Fruit fly (Drosophila melanogaster) whole organism, embryonic: ENCODE data around the gene Eato.
A peak's percentile ranks its signal among the peaks of the same experiment; 100 is the strongest.

Experiments
- ATbp ChIP-seq: fragments of 200-800 bp; sonication (Bioruptor generic); optimal IDR thresholded peaks from 2 replicates; lab custom pipeline; 2017; ENCODE audit warnings: missing biosample characterization, mild to moderate bottlenecking, missing genetic modification characterization, missing genetic modification reagents
- Blimp-1 ChIP-seq: fragments of 200-800 bp; sonication (Bioruptor generic); optimal IDR thresholded peaks from 3 replicates; lab custom pipeline; 2018; ENCODE audit warnings: missing biosample characterization, missing genetic modification characterization, mild to moderate bottlenecking, moderate library complexity, missing genetic modification reagents
- CG10147 ChIP-seq: fragments of 200-800 bp; sonication (Bioruptor generic); optimal IDR thresholded peaks from 2 replicates; lab custom pipeline; 2019; ENCODE audit warnings: missing biosample characterization, mild to moderate bottlenecking, missing genetic modification characterization, moderate library complexity
- CG10274 ChIP-seq: fragments of 200-800 bp; sonication (Bioruptor generic); optimal IDR thresholded peaks from 3 replicates; lab custom pipeline; 2017; ENCODE audit warnings: missing biosample characterization, mild to moderate bottlenecking, missing genetic modification characterization
- CG10321 ChIP-seq: fragments of 200-800 bp; sonication (Bioruptor generic); IDR thresholded peaks from 2 replicates; pipeline ENCODE4 v1.3.6; 2022; ENCODE audit warnings: missing biosample characterization, missing genetic modification characterization
- CG10462 ChIP-seq: fragments of 200-800 bp; sonication (Bioruptor generic); optimal IDR thresholded peaks from 2 replicates; lab custom pipeline; 2016; ENCODE audit warnings: missing biosample characterization, missing genetic modification characterization
- CG12744 ChIP-seq: fragments of 200-800 bp; sonication (Bioruptor generic); optimal IDR thresholded peaks from 2 replicates; lab custom pipeline; 2016; ENCODE audit warnings: missing biosample characterization, missing genetic modification characterization
- CG12769 ChIP-seq: fragments of 200-800 bp; sonication (Bioruptor generic); optimal IDR thresholded peaks from 2 replicates; lab custom pipeline; 2019; ENCODE audit warnings: missing biosample characterization, mild to moderate bottlenecking, missing genetic modification characterization, moderate library complexity
- CG13296 ChIP-seq: fragments of 200-800 bp; sonication (Bioruptor generic); optimal IDR thresholded peaks from 3 replicates; lab custom pipeline; 2018; ENCODE audit warnings: missing biosample characterization, mild to moderate bottlenecking, missing genetic modification characterization
- CG14050 ChIP-seq: fragments of 200-800 bp; sonication (Bioruptor generic); IDR thresholded peaks from 3 replicates; pipeline ENCODE4 v1.3.6; 2022; ENCODE audit warnings: missing biosample characterization, missing genetic modification characterization
- CG15269 ChIP-seq: fragments of 200-800 bp; sonication (Bioruptor generic); optimal IDR thresholded peaks from 2 replicates; lab custom pipeline; 2018; ENCODE audit warnings: missing biosample characterization, mild to moderate bottlenecking, missing genetic modification characterization, moderate library complexity
- CG1792 ChIP-seq: fragments of 200-800 bp; sonication (Bioruptor generic); optimal IDR thresholded peaks from 2 replicates; lab custom pipeline; 2016; ENCODE audit warnings: missing biosample characterization, missing genetic modification characterization
- CG2116 ChIP-seq: fragments of 200-800 bp; sonication (Bioruptor generic); optimal IDR thresholded peaks from 3 replicates; lab custom pipeline; 2018; ENCODE audit warnings: missing biosample characterization, mild to moderate bottlenecking, missing genetic modification characterization
- CG2202 ChIP-seq: fragments of 200-800 bp; sonication (Bioruptor generic); optimal IDR thresholded peaks from 2 replicates; lab custom pipeline; 2018; ENCODE audit warnings: missing biosample characterization, mild to moderate bottlenecking, missing genetic modification characterization
- CG30403 ChIP-seq: fragments of 200-800 bp; sonication (Bioruptor generic); optimal IDR thresholded peaks from 3 replicates; lab custom pipeline; 2016; ENCODE audit warnings: missing biosample characterization, missing genetic modification characterization
- CG30431 ChIP-seq: fragments of 200-800 bp; sonication (Bioruptor generic); optimal IDR thresholded peaks from 2 replicates; lab custom pipeline; 2017; ENCODE audit warnings: missing biosample characterization, missing genetic modification characterization
- CG3065 ChIP-seq: fragments of 200-800 bp; sonication (Bioruptor generic); optimal IDR thresholded peaks from 2 replicates; lab custom pipeline; 2016; ENCODE audit warnings: missing biosample characterization, missing genetic modification characterization
- CG31388 ChIP-seq: fragments of 200-800 bp; sonication (Bioruptor generic); optimal IDR thresholded peaks from 2 replicates; lab custom pipeline; 2016; ENCODE audit warnings: missing biosample characterization, missing genetic modification characterization
- CG3995 ChIP-seq: fragments of 200-800 bp; sonication (Bioruptor generic); optimal IDR thresholded peaks from 3 replicates; lab custom pipeline; 2016; ENCODE audit warnings: missing biosample characterization, missing genetic modification characterization
- CG4854 ChIP-seq: fragments of 200-800 bp; sonication (Bioruptor generic); optimal IDR thresholded peaks from 2 replicates; lab custom pipeline; 2016; ENCODE audit warnings: missing biosample characterization, missing genetic modification characterization, inconsistent platforms
- CG7372 ChIP-seq: fragments of 200-800 bp; sonication (Bioruptor generic); IDR thresholded peaks from 2 replicates; pipeline ENCODE4 v1.3.6; 2022; ENCODE audit warnings: missing biosample characterization, missing genetic modification characterization
- CG7928 ChIP-seq: fragments of 200-800 bp; sonication (Bioruptor generic); optimal IDR thresholded peaks from 2 replicates; lab custom pipeline; 2017; ENCODE audit warnings: missing biosample characterization, mild to moderate bottlenecking, missing genetic modification characterization
- Doc3 ChIP-seq: fragments of 200-800 bp; sonication (Bioruptor generic); IDR thresholded peaks from 3 replicates; pipeline ENCODE4 v1.3.6; 2022; ENCODE audit warnings: missing biosample characterization, missing genetic modification characterization; ENCODE audit not compliant: partially characterized antibody
- ERR ChIP-seq: fragments of 200-800 bp; sonication (Bioruptor generic); optimal IDR thresholded peaks from 2 replicates; lab custom pipeline; 2016; ENCODE audit warnings: missing biosample characterization, missing genetic modification characterization
- GATAe ChIP-seq: fragments of 200-800 bp; sonication (Bioruptor generic); conservative IDR thresholded peaks from 2 replicates; pipeline ENCODE4 v1.3.6; 2022; ENCODE audit warnings: missing biosample characterization, missing genetic modification characterization
- Gsc ChIP-seq: fragments of 200-800 bp; sonication (Bioruptor generic); IDR thresholded peaks from 2 replicates; pipeline ENCODE4 v1.3.6; 2022; ENCODE audit warnings: missing biosample characterization, missing genetic modification characterization
- Lim3 ChIP-seq: fragments of 200-800 bp; sonication (Bioruptor generic); IDR thresholded peaks from 2 replicates; pipeline ENCODE4 v1.3.6; 2022; ENCODE audit warnings: missing biosample characterization, missing genetic modification characterization
- MBD-R2 ChIP-seq: fragments of 200-800 bp; sonication (Bioruptor generic); IDR thresholded peaks from 2 replicates; pipeline ENCODE4 v1.3.6; 2022; ENCODE audit warnings: missing biosample characterization, missing genetic modification characterization
- Med ChIP-seq: fragments of 200-800 bp; sonication (Bioruptor generic); peaks from one replicate; lab custom pipeline; 2016; ENCODE audit warnings: missing biosample characterization, missing genetic modification characterization, mild to moderate bottlenecking, inconsistent platforms, moderate library complexity
- Nf-YA ChIP-seq: fragments of 200-800 bp; sonication (Bioruptor generic); IDR thresholded peaks from 2 replicates; pipeline ENCODE4 v1.3.6; 2022; ENCODE audit warnings: missing biosample characterization, missing genetic modification characterization
- Side ChIP-seq: fragments of 200-800 bp; sonication (Bioruptor generic); optimal IDR thresholded peaks from 2 replicates; lab custom pipeline; 2016; ENCODE audit warnings: missing biosample characterization, missing genetic modification characterization
- Trl ChIP-seq, 3 experiments: fragments of >200 bp in 2 of 3; fragments of 200-800 bp in 1 of 3; sonication (Bioruptor generic) in 1 of 3; optimal IDR thresholded peaks; 2 replicates in 1 of 3; 3 replicates in 2 of 3; lab custom pipeline; 2016 to 2017; ENCODE audit warnings: missing biosample characterization in 1 of 3, missing genetic modification characterization in 1 of 3
- Xbp1 ChIP-seq: fragments of 200-800 bp; sonication (Bioruptor generic); optimal IDR thresholded peaks from 3 replicates; lab custom pipeline; 2016; ENCODE audit warnings: missing biosample characterization, mild to moderate bottlenecking, missing genetic modification characterization
- Xrp1 ChIP-seq: fragments of 200-800 bp; sonication (Bioruptor generic); IDR thresholded peaks from 2 replicates; pipeline ENCODE4 v1.3.6; 2022; ENCODE audit warnings: missing biosample characterization, missing genetic modification characterization
- abd-A ChIP-seq: fragments of 200-800 bp; sonication (Bioruptor generic); optimal IDR thresholded peaks from 3 replicates; lab custom pipeline; 2019; ENCODE audit warnings: missing biosample characterization, mild to moderate bottlenecking, missing genetic modification characterization, moderate library complexity
- amos ChIP-seq: fragments of 200-800 bp; sonication (Bioruptor generic); IDR thresholded peaks from 2 replicates; pipeline ENCODE4 v1.3.6; 2022; ENCODE audit warnings: missing biosample characterization, missing genetic modification characterization; ENCODE audit not compliant: partially characterized antibody
- bsh ChIP-seq, 2 experiments: fragments of 200-800 bp; sonication (Bioruptor generic); optimal IDR thresholded peaks; 2 replicates each; lab custom pipeline; 2017 to 2018; ENCODE audit warnings: mild to moderate bottlenecking in 2 of 2, missing biosample characterization in 2 of 2, missing genetic modification characterization in 2 of 2, moderate library complexity in 1 of 2
- danr ChIP-seq: fragments of 200-800 bp; sonication (Bioruptor generic); IDR thresholded peaks from 2 replicates; pipeline ENCODE4 v1.3.6; 2022; ENCODE audit warnings: missing biosample characterization, missing genetic modification characterization
- fu2 ChIP-seq: fragments of 200-800 bp; sonication (Bioruptor generic); optimal IDR thresholded peaks from 2 replicates; lab custom pipeline; 2016; ENCODE audit warnings: missing biosample characterization, missing genetic modification characterization
- gem ChIP-seq: fragments of 200-800 bp; sonication (Bioruptor generic); optimal IDR thresholded peaks from 2 replicates; lab custom pipeline; 2019; ENCODE audit warnings: missing biosample characterization, mild to moderate bottlenecking, missing genetic modification characterization, moderate library complexity
- nmo ChIP-seq: fragments of 200-800 bp; sonication (Bioruptor generic); optimal IDR thresholded peaks from 2 replicates; lab custom pipeline; 2018; ENCODE audit warnings: missing biosample characterization, mild to moderate bottlenecking, missing genetic modification characterization, moderate library complexity
- peb ChIP-seq: fragments of 200-800 bp; sonication (Bioruptor generic); IDR thresholded peaks from 2 replicates; pipeline ENCODE4 v1.3.6; 2022; ENCODE audit warnings: missing biosample characterization, missing genetic modification characterization
- pfk ChIP-seq: fragments of 200-800 bp; sonication (Bioruptor generic); optimal IDR thresholded peaks from 2 replicates; lab custom pipeline; 2018; ENCODE audit warnings: missing biosample characterization, mild to moderate bottlenecking, missing genetic modification characterization, moderate library complexity
- pita ChIP-seq: fragments of 200-800 bp; sonication (Bioruptor generic); optimal IDR thresholded peaks from 2 replicates; lab custom pipeline; 2017; ENCODE audit warnings: missing biosample characterization, mild to moderate bottlenecking, missing genetic modification characterization
- schlank ChIP-seq: fragments of 200-800 bp; sonication (Bioruptor generic); optimal IDR thresholded peaks from 2 replicates; lab custom pipeline; 2018; ENCODE audit warnings: missing biosample characterization, mild to moderate bottlenecking, missing genetic modification characterization
- sens-2 ChIP-seq: fragments of 200-800 bp; sonication (Bioruptor generic); IDR thresholded peaks from 2 replicates; pipeline ENCODE4 v1.3.6; 2022; ENCODE audit warnings: missing biosample characterization, missing genetic modification characterization
- seq ChIP-seq: fragments of 200-800 bp; sonication (Bioruptor generic); IDR thresholded peaks from 2 replicates; pipeline ENCODE4 v1.3.6; 2022; ENCODE audit warnings: missing biosample characterization, missing genetic modification characterization
- sisA ChIP-seq: fragments of 200-800 bp; sonication (Bioruptor generic); IDR thresholded peaks from 2 replicates; pipeline ENCODE4 v1.3.6; 2022; ENCODE audit warnings: missing biosample characterization, missing genetic modification characterization
- tap ChIP-seq: fragments of 200-800 bp; optimal IDR thresholded peaks from 3 replicates; lab custom pipeline; 2019; ENCODE audit warnings: missing biosample characterization, mild to moderate bottlenecking, missing genetic modification characterization, moderate library complexity
- tgo ChIP-seq: fragments of 200-800 bp; sonication (Bioruptor generic); IDR thresholded peaks from 3 replicates; pipeline ENCODE4 v1.3.6; 2022; ENCODE audit warnings: missing biosample characterization, missing genetic modification characterization
- toy ChIP-seq: fragments of 200-800 bp; sonication (Bioruptor generic); IDR thresholded peaks from 2 replicates; pipeline ENCODE4 v1.3.6; 2022; ENCODE audit warnings: missing biosample characterization, missing genetic modification characterization
- unpg ChIP-seq: fragments of 200-800 bp; sonication (Bioruptor generic); optimal IDR thresholded peaks from 3 replicates; lab custom pipeline; 2018; ENCODE audit warnings: missing biosample characterization, mild to moderate bottlenecking, missing genetic modification characterization, moderate library complexity

Gene Eato

dm6 chr2L:13770884-13771283, 13.0 kb upstream of the Eato start (continued):
- no peak for TF ChIP-seq CG2202 (tag; lab: Kevin White, UChicago)
- no peak for TF ChIP-seq Nf-YA (GFP tag; lab: Robert Waterston, UW)
- no peak for TF ChIP-seq CG3065 (GFP tag; lab: Kevin White, UChicago)
- no peak for TF ChIP-seq Xrp1 (GFP tag; lab: Robert Waterston, UW)
- no peak for TF ChIP-seq CG14050 (GFP tag; lab: Robert Waterston, UW)
- TF ChIP-seq Side (GFP tag; lab: Kevin White, UChicago) = no peak
- TF ChIP-seq Blimp-1 (GFP tag; lab: Kevin White, UChicago) = no peak
- no peak for TF ChIP-seq gem
- no peak for TF ChIP-seq ERR (GFP tag; lab: Kevin White, UChicago)
- TF ChIP-seq sisA (GFP tag; lab: Robert Waterston, UW) = no peak
- no peak for TF ChIP-seq danr (GFP tag; lab: Robert Waterston, UW)
- no peak for TF ChIP-seq Lim3 (GFP tag; lab: Robert Waterston, UW)
- TF ChIP-seq CG12744 (GFP tag; lab: Kevin White, UChicago) = no peak
- peak; percentile 88 for TF ChIP-seq MBD-R2 (GFP tag; lab: Robert Waterston, UW)
- TF ChIP-seq seq (GFP tag; lab: Robert Waterston, UW) = no peak
- TF ChIP-seq GATAe (GFP tag; lab: Robert Waterston, UW) = no peak
- TF ChIP-seq CG10321 (GFP tag; lab: Robert Waterston, UW) = no peak
- TF ChIP-seq abd-A (tag; lab: Kevin White, UChicago) = no peak
- TF ChIP-seq CG2116 (GFP tag; lab: Kevin White, UChicago) = peak; percentile 76
- no peak for TF ChIP-seq Med (GFP tag; lab: Kevin White, UChicago)
- no peak for TF ChIP-seq peb (GFP tag; lab: Robert Waterston, UW)
- TF ChIP-seq CG12769 = no peak
- TF ChIP-seq pfk = no peak
- TF ChIP-seq tap (tag; lab: Kevin White, UChicago) = no peak
- no peak for TF ChIP-seq CG30403 (GFP tag; lab: Kevin White, UChicago)
- TF ChIP-seq Gsc = no peak
- TF ChIP-seq tgo (GFP tag; lab: Robert Waterston, UW) = no peak
- peak; percentile 60 for TF ChIP-seq Doc3
- TF ChIP-seq CG10147 (GFP tag; lab: Kevin White, UChicago) = no peak
- TF ChIP-seq CG13296 (GFP tag; lab: Kevin White, UChicago) = no peak
- TF ChIP-seq Trl (optimal IDR thresholded peaks at IDR 0.05; lab: Kevin White, UChicago) = no peak
- no peak for TF ChIP-seq Trl (GFP tag; optimal IDR thresholded peaks at IDR 0.05; lab: Kevin White, UChicago)
- TF ChIP-seq schlank (tag; lab: Kevin White, UChicago) = no peak
- TF ChIP-seq fu2 (GFP tag; lab: Kevin White, UChicago) = no peak
- no peak for TF ChIP-seq ATbp (GFP tag; lab: Kevin White, UChicago)
- no peak for TF ChIP-seq bsh (GFP tag; optimal IDR thresholded peaks at IDR 0.05; lab: Kevin White, UChicago)
- no peak for TF ChIP-seq CG7372 (GFP tag; lab: Robert Waterston, UW)
- no peak for TF ChIP-seq sens-2 (GFP tag; lab: Robert Waterston, UW)
- TF ChIP-seq CG31388 = no peak
- no peak for TF ChIP-seq CG15269 (tag; lab: Kevin White, UChicago)
- no peak for TF ChIP-seq pita (GFP tag; lab: Kevin White, UChicago)
- TF ChIP-seq CG10274 (GFP tag; lab: Kevin White, UChicago) = no peak
- no peak for TF ChIP-seq toy (GFP tag; lab: Robert Waterston, UW)
- peak; percentile 36 for TF ChIP-seq Xbp1 (GFP tag; lab: Kevin White, UChicago)
- TF ChIP-seq CG1792 (GFP tag; lab: Kevin White, UChicago) = no peak
- TF ChIP-seq CG4854 (GFP tag; lab: Kevin White, UChicago) = no peak
- TF ChIP-seq CG30431 (GFP tag; lab: Kevin White, UChicago) = no peak
- TF ChIP-seq CG7928 (GFP tag; lab: Kevin White, UChicago) = no peak
- no peak for TF ChIP-seq unpg
- TF ChIP-seq amos (GFP tag; lab: Robert Waterston, UW) = peak; percentile 74
- peak; percentile 10 for TF ChIP-seq nmo (GFP tag; lab: Kevin White, UChicago)
- TF ChIP-seq CG10462 (GFP tag; lab: Kevin White, UChicago) = no peak
- no peak for TF ChIP-seq CG3995 (GFP tag; lab: Kevin White, UChicago)
